Worm (Caenorhabditis elegans) whole organism, L4/young adult: Measurements from ENCODE around the gene C36B7.6.

Experiments used
- W03F9.2 ChIP-seq: fragments of 150-350 bp; optimal IDR thresholded peaks from 2 replicates; lab custom pipeline; 2014; ENCODE audit warnings: missing biosample characterization, missing genetic modification characterization
- him-1 ChIP-seq: sonication (generic microtip); optimal IDR thresholded peaks from 2 replicates; lab custom pipeline; 2016; ENCODE audit warnings: missing genotype, missing genetic modification reagents, missing genetic modification characterization, missing compliant biosample characterization

ce11 chrX:7063236-7063635 is 36.9 kb downstream of the C36B7.6 start, which contains the start of gene B0403.3:
- TF ChIP-seq W03F9.2 (tag; lab: Kevin White, UChicago) (no peak), him-1 (tag; lab: Kevin White, UChicago) (no peak)
